Worm (Caenorhabditis elegans) whole organism, L1 larva: ENCODE data around the gene rrsr-1.

Experiments used
- C04F5.9 ChIP-seq: sonication (generic microtip); optimal IDR thresholded peaks from 2 replicates; lab custom pipeline; 2016; ENCODE audit warnings: missing genetic modification characterization, missing compliant biosample characterization
- Y116A8C.19 ChIP-seq: sonication (generic microtip); optimal IDR thresholded peaks from 2 replicates; lab custom pipeline; 2016; ENCODE audit warnings: missing compliant biosample characterization, missing genetic modification characterization, borderline replicate concordance
- alr-1 ChIP-seq: fragments of 200-800 bp; sonication (Bioruptor generic); optimal IDR thresholded peaks from 2 replicates; lab custom pipeline; 2018; ENCODE audit warnings: borderline replicate concordance, mild to moderate bottlenecking, missing genetic modification characterization, missing compliant biosample characterization
- ceh-63 ChIP-seq: fragments of 200-800 bp; sonication (Bioruptor generic); optimal IDR thresholded peaks from 2 replicates; lab custom pipeline; 2018; ENCODE audit warnings: mild to moderate bottlenecking, missing genetic modification characterization, missing compliant biosample characterization
- ceh-88 ChIP-seq: fragments of 200-800 bp; sonication (Bioruptor generic); IDR thresholded peaks from 2 replicates; pipeline ENCODE4 v1.3.6; 2022; ENCODE audit warnings: missing genetic modification characterization, missing compliant biosample characterization
- dsc-1 ChIP-seq: sonication (generic microtip); optimal IDR thresholded peaks from 2 replicates; lab custom pipeline; 2016; ENCODE audit warnings: mild to moderate bottlenecking, missing genetic modification characterization, missing compliant biosample characterization
- efl-1 ChIP-seq, 4 experiments: fragments of 150-350 bp; optimal IDR thresholded peaks in 3 of 4; peaks in 1 of 4; 1 replicate in 1 of 4; 2 replicates in 3 of 4; lab custom pipeline; 2014; ENCODE audit warnings: missing biosample characterization in 2 of 4, missing genetic modification characterization in 2 of 4, missing genetic modification reagents in 2 of 4
- efl-3 ChIP-seq: fragments of 200-800 bp; sonication (Bioruptor generic); optimal IDR thresholded peaks from 2 replicates; lab custom pipeline; 2018; ENCODE audit warnings: mild to moderate bottlenecking, missing genetic modification characterization, missing compliant biosample characterization
- elt-2 ChIP-seq: sonication (generic microtip); optimal IDR thresholded peaks from 2 replicates; lab custom pipeline; 2016; ENCODE audit warnings: missing genetic modification characterization, mild to moderate bottlenecking, inconsistent platforms, missing compliant biosample characterization, missing genetic modification reagents
- elt-3 ChIP-seq, 6 experiments: fragments of 150-350 bp in 1 of 6; sonication (generic microtip); optimal IDR thresholded peaks; 2 replicates each; lab custom pipeline; 2017 to 2018; ENCODE audit warnings: missing biosample characterization in 6 of 6, missing genetic modification characterization in 6 of 6, inconsistent platforms in 1 of 6
- ets-5 ChIP-seq: fragments of 200-800 bp; sonication (Bioruptor generic); IDR thresholded peaks from 2 replicates; pipeline ENCODE4 v1.3.6; 2022; ENCODE audit warnings: missing genetic modification characterization, missing compliant biosample characterization
- fkh-10 ChIP-seq: sonication (generic microtip); optimal IDR thresholded peaks from 2 replicates; lab custom pipeline; 2017; ENCODE audit warnings: missing biosample characterization, missing genetic modification reagents, missing genetic modification characterization
- fos-1 ChIP-seq: fragments of 150-350 bp; optimal IDR thresholded peaks from 2 replicates; lab custom pipeline; 2014; ENCODE audit warnings: missing biosample characterization, missing genetic modification characterization
- hlh-17 ChIP-seq: fragments of 200-800 bp; sonication (Bioruptor generic); optimal IDR thresholded peaks from 2 replicates; lab custom pipeline; 2018; ENCODE audit warnings: missing genetic modification characterization, mild to moderate bottlenecking, missing compliant biosample characterization, moderate library complexity, borderline replicate concordance
- hpl-2 ChIP-seq: fragments of 150-350 bp; optimal IDR thresholded peaks from 2 replicates; lab custom pipeline; 2014; ENCODE audit warnings: missing biosample characterization, missing genetic modification reagents, missing genetic modification characterization
- irx-1 ChIP-seq: sonication (generic microtip); optimal IDR thresholded peaks from 2 replicates; lab custom pipeline; 2016; ENCODE audit warnings: missing genetic modification characterization, missing compliant biosample characterization
- jun-1 ChIP-seq: fragments of 150-350 bp; optimal IDR thresholded peaks from 2 replicates; lab custom pipeline; 2014; ENCODE audit warnings: missing biosample characterization, missing genetic modification reagents, missing genetic modification characterization
- lin-14 ChIP-seq: fragments of 200-800 bp; sonication (Bioruptor generic); optimal IDR thresholded peaks from 2 replicates; lab custom pipeline; 2018; ENCODE audit warnings: mild to moderate bottlenecking, missing genetic modification characterization, moderate library complexity, missing compliant biosample characterization
- lin-15B ChIP-seq: fragments of 150-350 bp; sonication (generic microtip); optimal IDR thresholded peaks from 3 replicates; lab custom pipeline; 2014; ENCODE audit warnings: missing biosample characterization, missing genetic modification characterization
- lsy-2 ChIP-seq, 2 experiments: fragments of 150-350 bp; optimal IDR thresholded peaks; 2 replicates each; lab custom pipeline; 2014; ENCODE audit warnings: missing biosample characterization in 2 of 2, missing genetic modification characterization in 2 of 2
- mab-9 ChIP-seq: fragments of 200-800 bp; sonication (Bioruptor generic); IDR thresholded peaks from 2 replicates; pipeline ENCODE4 v1.3.6; 2022; ENCODE audit warnings: missing genetic modification reagents, missing genetic modification characterization, missing compliant biosample characterization
- mdl-1 ChIP-seq, 2 experiments: fragments of 150-350 bp; optimal IDR thresholded peaks; 2 replicates each; lab custom pipeline; 2014 to 2017; ENCODE audit warnings: missing biosample characterization in 2 of 2, missing genetic modification characterization in 2 of 2, inconsistent platforms in 1 of 2
- mef-2 ChIP-seq: fragments of 150-350 bp; optimal IDR thresholded peaks from 2 replicates; lab custom pipeline; 2014; ENCODE audit warnings: missing biosample characterization, missing genetic modification characterization
- nhr-19 ChIP-seq: fragments of 200-800 bp; sonication (Bioruptor generic); conservative IDR thresholded peaks from 2 replicates; pipeline ENCODE4 v1.3.6; 2022; ENCODE audit warnings: missing genetic modification characterization, missing compliant biosample characterization
- nhr-20 ChIP-seq: sonication (generic microtip); optimal IDR thresholded peaks from 2 replicates; lab custom pipeline; 2016; ENCODE audit warnings: mild to moderate bottlenecking, missing genetic modification characterization, missing compliant biosample characterization
- nhr-237 ChIP-seq: fragments of 150-350 bp; optimal IDR thresholded peaks from 2 replicates; lab custom pipeline; 2014; ENCODE audit warnings: missing biosample characterization, missing genetic modification characterization
- nhr-71 ChIP-seq: sonication (generic microtip); optimal IDR thresholded peaks from 2 replicates; lab custom pipeline; 2016; ENCODE audit warnings: mild to moderate bottlenecking, missing genetic modification characterization, moderate library complexity, missing compliant biosample characterization
- nhr-76 ChIP-seq: sonication (generic microtip); optimal IDR thresholded peaks from 2 replicates; lab custom pipeline; 2017; ENCODE audit warnings: missing biosample characterization, missing genetic modification characterization
- nhr-90 ChIP-seq: sonication (generic microtip); optimal IDR thresholded peaks from 2 replicates; lab custom pipeline; 2016; ENCODE audit warnings: mild to moderate bottlenecking, missing genetic modification characterization, missing compliant biosample characterization; ENCODE audit not compliant: poor library complexity
- pag-3 ChIP-seq: sonication (generic microtip); optimal IDR thresholded peaks from 2 replicates; lab custom pipeline; 2017; ENCODE audit warnings: missing genetic modification characterization, mild to moderate bottlenecking, missing compliant biosample characterization, antibody characterized with exemption, borderline replicate concordance; ENCODE audit not compliant: insufficient read depth
- pax-3 ChIP-seq: fragments of 200-800 bp; sonication (Bioruptor generic); optimal IDR thresholded peaks from 2 replicates; lab custom pipeline; 2018; ENCODE audit warnings: mild to moderate bottlenecking, missing genetic modification characterization, moderate library complexity, missing compliant biosample characterization
- pqm-1 ChIP-seq: sonication (generic microtip); optimal IDR thresholded peaks from 3 replicates; lab custom pipeline; 2017; ENCODE audit warnings: missing biosample characterization, missing genetic modification characterization
- snpc-4 ChIP-seq: fragments of 150-350 bp; optimal IDR thresholded peaks from 2 replicates; lab custom pipeline; 2014; ENCODE audit warnings: missing biosample characterization, missing genetic modification characterization
- snu-23 ChIP-seq: sonication (generic microtip); optimal IDR thresholded peaks from 2 replicates; lab custom pipeline; 2016; ENCODE audit warnings: missing genetic modification characterization, missing compliant biosample characterization
- sox-4 ChIP-seq: sonication (generic microtip); optimal IDR thresholded peaks from 2 replicates; lab custom pipeline; 2016; ENCODE audit warnings: missing genetic modification characterization, missing compliant biosample characterization
- sptf-1 ChIP-seq: fragments of 150-350 bp; optimal IDR thresholded peaks from 2 replicates; lab custom pipeline; 2014; ENCODE audit warnings: missing biosample characterization, missing genetic modification characterization
- swsn-7 ChIP-seq: sonication (generic microtip); optimal IDR thresholded peaks from 2 replicates; lab custom pipeline; 2016; ENCODE audit warnings: missing genetic modification characterization, missing compliant biosample characterization
- unc-30 ChIP-seq: sonication (generic microtip); optimal IDR thresholded peaks from 2 replicates; lab custom pipeline; 2017; ENCODE audit warnings: missing biosample characterization, missing genetic modification characterization
- unc-62 ChIP-seq: fragments of 150-350 bp; optimal IDR thresholded peaks from 2 replicates; lab custom pipeline; 2014; ENCODE audit warnings: missing biosample characterization, missing genetic modification reagents, missing genetic modification characterization
- unc-98 ChIP-seq: fragments of 200-800 bp; sonication (Bioruptor generic); IDR thresholded peaks from 2 replicates; pipeline ENCODE4 v1.3.6; 2022; ENCODE audit warnings: missing genetic modification characterization, missing compliant biosample characterization
- vab-15 ChIP-seq: sonication (generic microtip); optimal IDR thresholded peaks from 2 replicates; lab custom pipeline; 2017; ENCODE audit warnings: missing genotype, mild to moderate bottlenecking, missing genetic modification characterization, missing compliant biosample characterization
- zag-1 ChIP-seq: fragments of 150-350 bp; optimal IDR thresholded peaks from 2 replicates; lab custom pipeline; 2014; ENCODE audit warnings: missing biosample characterization, missing genetic modification characterization
- zip-4 ChIP-seq: fragments of 200-800 bp; sonication (Bioruptor generic); optimal IDR thresholded peaks from 2 replicates; lab custom pipeline; 2018; ENCODE audit warnings: mild to moderate bottlenecking, missing genetic modification characterization, moderate library complexity, missing compliant biosample characterization
- ztf-11 ChIP-seq, 2 experiments: sonication (generic microtip); optimal IDR thresholded peaks; 2 replicates each; lab custom pipeline; 2016 to 2017; ENCODE audit warnings: missing genetic modification characterization in 2 of 2, missing biosample characterization in 1 of 2, missing compliant biosample characterization in 1 of 2

rrsr-1 gene

DNA sequence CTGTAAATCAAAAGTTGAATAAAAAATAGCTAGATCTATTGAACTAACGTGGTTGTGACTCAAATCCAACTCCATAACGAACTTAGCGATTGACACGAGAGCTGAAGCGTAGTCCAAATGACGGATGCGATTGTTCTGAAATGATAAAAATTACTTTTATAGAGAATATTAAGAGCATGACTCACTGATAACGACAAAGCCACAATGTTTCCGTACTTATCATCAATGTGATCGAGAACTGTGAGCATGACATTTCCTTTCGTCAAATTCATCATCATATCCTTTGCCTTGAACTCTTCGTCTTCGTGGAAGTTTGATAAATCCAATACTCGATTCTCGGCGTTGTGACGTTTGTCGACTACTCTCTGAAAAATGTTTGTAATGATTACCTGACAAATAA is 10.8 kb downstream of the rrsr-1 start:
- TF ChIP-seq ceh-63 (GFP tag; lab: Kevin White, UChicago) (no peak), unc-62 (GFP tag; lab: Kevin White, UChicago) (no peak), elt-2 (tag; lab: Kevin White, UChicago) (peak; percentile 60), alr-1 (no peak), unc-30 (tag; lab: Kevin White, UChicago) (no peak), zip-4 (GFP tag; lab: Kevin White, UChicago) (no peak), snpc-4 (tag; lab: Kevin White, UChicago) (no peak), C04F5.9 (tag; lab: Kevin White, UChicago) (no peak), jun-1 (tag; lab: Kevin White, UChicago) (peak; percentile 63), lsy-2 (tag; optimal IDR thresholded peaks at IDR 0.05; lab: Kevin White, UChicago) (no peak), hpl-2 (GFP tag; lab: Kevin White, UChicago) (no peak), pax-3 (tag; lab: Kevin White, UChicago) (peak; percentile 2), efl-3 (GFP tag; lab: Kevin White, UChicago) (no peak), nhr-19 (no peak), vab-15 (tag; lab: Kevin White, UChicago) (no peak), lin-14 (GFP tag; lab: Kevin White, UChicago) (no peak), mdl-1 (tag; optimal IDR thresholded peaks at IDR 0.05; lab: Kevin White, UChicago) (no peak), nhr-237 (tag; lab: Kevin White, UChicago) (no peak), snu-23 (no peak), efl-1 (optimal IDR thresholded peaks at IDR 0.05; lab: Kevin White, UChicago) (no peak), efl-1 (GFP tag; optimal IDR thresholded peaks at IDR 0.05 in 1 of 2; lab: Kevin White, UChicago) (peak in 1 of 2 experiments; percentile 41), nhr-20 (no peak), nhr-71 (no peak)

DNA sequence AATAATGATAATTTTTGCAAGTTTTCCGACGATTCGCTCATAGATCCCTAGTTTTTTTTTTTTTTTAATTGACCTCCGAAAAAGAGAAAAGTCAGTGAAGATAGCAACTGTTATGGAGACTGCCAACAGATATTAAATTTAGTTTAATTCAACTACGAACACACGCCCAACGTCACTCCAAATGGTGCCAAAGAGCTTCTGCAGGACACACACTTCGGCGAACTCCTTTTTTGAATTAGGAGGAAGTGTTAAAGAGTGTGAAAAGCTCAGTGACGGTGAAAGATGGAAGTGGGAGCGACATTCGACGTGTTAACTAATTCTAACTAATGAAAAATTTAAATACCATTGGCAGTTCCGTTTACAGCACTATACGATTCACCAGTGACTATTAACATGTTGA is 12.8 kb downstream of the rrsr-1 start:
- TF ChIP-seq swsn-7 (tag; lab: Kevin White, UChicago) (no peak), efl-1 (optimal IDR thresholded peaks at IDR 0.05; lab: Kevin White, UChicago) (no peak), efl-1 (GFP tag; optimal IDR thresholded peaks at IDR 0.05 in 1 of 2; lab: Kevin White, UChicago) (peak in 1 of 2 experiments; percentile 84)

DNA sequence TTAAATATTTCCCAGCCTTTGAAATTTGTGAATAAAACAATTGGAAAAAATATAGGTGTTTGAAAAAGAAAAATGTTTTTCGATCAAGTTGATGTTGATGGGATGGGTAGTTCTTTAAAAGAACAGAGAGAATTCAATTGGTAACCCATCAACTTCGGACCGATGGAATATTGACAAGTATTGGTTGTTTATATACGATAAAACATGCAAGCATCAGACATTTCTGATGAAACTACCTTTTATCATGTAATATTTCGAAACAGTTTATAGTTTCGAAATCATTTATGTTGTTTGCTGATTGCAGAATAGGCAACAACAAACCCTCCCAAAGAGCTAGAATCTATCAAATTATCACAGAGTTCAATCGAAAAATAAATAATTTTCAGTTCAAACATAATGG is 14.9 kb downstream of the rrsr-1 start:
- TF ChIP-seq vab-15 (tag; lab: Kevin White, UChicago): no peak
- TF ChIP-seq irx-1 (tag; lab: Kevin White, UChicago): no peak
- no peak for TF ChIP-seq lin-15B (tag; lab: Kevin White, UChicago)
- no peak for TF ChIP-seq pqm-1 (tag; lab: Kevin White, UChicago)
- TF ChIP-seq zag-1: no peak
- no peak for TF ChIP-seq swsn-7 (tag; lab: Kevin White, UChicago)
- TF ChIP-seq elt-2 (tag; lab: Kevin White, UChicago): no peak
- TF ChIP-seq ceh-88: no peak
- TF ChIP-seq nhr-20: no peak
- TF ChIP-seq pag-3 (tag; lab: Kevin White, UChicago): no peak
- no peak for TF ChIP-seq nhr-71
- TF ChIP-seq dsc-1: no peak
- TF ChIP-seq nhr-76 (tag; lab: Kevin White, UChicago): no peak
- TF ChIP-seq sox-4 (tag; lab: Kevin White, UChicago): no peak
- no peak for TF ChIP-seq sptf-1 (tag; lab: Kevin White, UChicago)
- no peak for TF ChIP-seq mab-9 (GFP tag; lab: Robert Waterston, UW)
- no peak for TF ChIP-seq Y116A8C.19
- TF ChIP-seq unc-62 (GFP tag; lab: Kevin White, UChicago): no peak
- no peak for TF ChIP-seq snu-23

DNA sequence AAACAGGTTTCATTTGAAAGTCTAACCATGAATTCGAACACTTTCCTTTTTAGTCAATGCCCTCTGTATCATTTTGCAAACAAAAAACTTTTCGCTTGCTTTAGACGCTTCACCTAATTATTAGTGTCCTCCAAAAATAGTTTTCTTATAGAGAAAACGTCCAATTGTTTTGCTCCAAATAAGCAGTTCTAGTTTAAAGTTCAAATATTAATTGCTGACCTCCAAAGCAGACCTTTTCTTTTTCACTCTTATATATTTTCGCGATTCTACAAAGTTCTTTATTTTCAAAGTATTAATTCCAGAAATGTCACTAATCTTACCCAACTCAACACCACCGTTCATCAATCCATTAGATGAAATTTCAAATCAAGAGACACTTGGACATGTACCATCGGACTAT is 16.0 kb downstream of the rrsr-1 start, which contains the start of gene gnrr-2:
Gene gnrr-2 (plus strand): TSS at position 301 of the 400 bp plus-strand sequence.
- TF ChIP-seq fos-1 (no peak), hlh-17 (GFP tag; lab: Kevin White, UChicago) (no peak), elt-3 (tag; optimal IDR thresholded peaks at IDR 0.05; lab: Kevin White, UChicago) (no peak), efl-1 (optimal IDR thresholded peaks at IDR 0.05; lab: Kevin White, UChicago) (no peak), efl-1 (GFP tag; optimal IDR thresholded peaks at IDR 0.05 in 1 of 2; lab: Kevin White, UChicago) (no peak), fkh-10 (no peak), ztf-11 (tag; optimal IDR thresholded peaks at IDR 0.05; lab: Kevin White, UChicago) (no peak), mdl-1 (tag; optimal IDR thresholded peaks at IDR 0.05; lab: Kevin White, UChicago) (no peak), ets-5 (GFP tag; lab: Robert Waterston, UW) (no peak), C04F5.9 (tag; lab: Kevin White, UChicago) (no peak), nhr-20 (no peak), nhr-90 (tag; lab: Kevin White, UChicago) (no peak), unc-98 (GFP tag; lab: Robert Waterston, UW) (no peak), ceh-88 (no peak), mef-2 (tag; lab: Kevin White, UChicago) (no peak), lin-15B (tag; lab: Kevin White, UChicago) (no peak)
